Worm (Caenorhabditis elegans) whole organism, young adult: ENCODE measurements around the gene T01G5.8.

Experiments
- F10E7.11 ChIP-seq: sonication (generic microtip); optimal IDR thresholded peaks from 2 replicates; lab custom pipeline; 2017; ENCODE audit warnings: mild to moderate bottlenecking, missing genetic modification characterization, moderate library complexity, missing compliant biosample characterization
- F23B12.7 ChIP-seq: sonication (generic microtip); optimal IDR thresholded peaks from 2 replicates; lab custom pipeline; 2017; ENCODE audit warnings: missing genetic modification characterization, mild to moderate bottlenecking, missing compliant biosample characterization, antibody characterized with exemption, moderate library complexity; ENCODE audit not compliant: insufficient read depth
- F39B2.1 ChIP-seq: fragments of 200-800 bp; sonication (Bioruptor generic); IDR thresholded peaks from 2 replicates; pipeline ENCODE4 v1.3.6; 2022; ENCODE audit warnings: missing genetic modification reagents, missing genetic modification characterization, missing compliant biosample characterization
- K12H6.12 ChIP-seq: fragments of 200-800 bp; sonication (Bioruptor generic); optimal IDR thresholded peaks from 2 replicates; lab custom pipeline; 2018; ENCODE audit warnings: mild to moderate bottlenecking, missing genetic modification characterization, missing compliant biosample characterization
- Y53F4B.3 ChIP-seq: fragments of 200-800 bp; sonication (Bioruptor generic); IDR thresholded peaks from 2 replicates; pipeline ENCODE4 v1.3.6; 2022; ENCODE audit warnings: missing genetic modification reagents, missing genetic modification characterization, missing compliant biosample characterization
- Y53G8AR.9 ChIP-seq: fragments of 200-800 bp; sonication (Bioruptor generic); conservative IDR thresholded peaks from 2 replicates; pipeline ENCODE4 v1.3.6; 2022; ENCODE audit warnings: missing genetic modification reagents, missing genetic modification characterization, missing compliant biosample characterization
- aptf-3 ChIP-seq: fragments of 200-800 bp; sonication (Bioruptor generic); IDR thresholded peaks from 2 replicates; pipeline ENCODE4 v1.3.6; 2022; ENCODE audit warnings: missing genetic modification characterization, missing compliant biosample characterization
- atf-7 ChIP-seq: sonication (generic microtip); optimal IDR thresholded peaks from 2 replicates; lab custom pipeline; 2017; ENCODE audit warnings: mild to moderate bottlenecking, missing genetic modification characterization, missing compliant biosample characterization
- athp-1 ChIP-seq: sonication (generic microtip); optimal IDR thresholded peaks from 2 replicates; lab custom pipeline; 2017; ENCODE audit warnings: mild to moderate bottlenecking, missing genetic modification characterization, missing compliant biosample characterization
- attf-3 ChIP-seq: fragments of 200-800 bp; sonication (Bioruptor generic); conservative IDR thresholded peaks from 2 replicates; pipeline ENCODE4 v1.3.6; 2022; ENCODE audit warnings: missing genetic modification reagents, missing genetic modification characterization, missing compliant biosample characterization
- bed-2 ChIP-seq: fragments of 200-800 bp; sonication (Bioruptor generic); IDR thresholded peaks from 2 replicates; pipeline ENCODE4 v1.3.6; 2022; ENCODE audit warnings: missing genetic modification reagents, missing genetic modification characterization, missing compliant biosample characterization
- ccch-3 ChIP-seq: fragments of 200-800 bp; sonication (Bioruptor generic); optimal IDR thresholded peaks from 2 replicates; lab custom pipeline; 2018; ENCODE audit warnings: mild to moderate bottlenecking, missing genetic modification characterization, missing compliant biosample characterization
- cebp-1 ChIP-seq, 2 experiments: fragments of 200-800 bp in 1 of 2; sonication (Bioruptor generic) in 1 of 2; sonication (generic microtip) in 1 of 2; IDR thresholded peaks in 1 of 2; optimal IDR thresholded peaks in 1 of 2; 2 replicates each; pipeline versions ENCODE4 v1.3.6 to Lab custom; 2017 to 2022; ENCODE audit warnings: missing compliant biosample characterization in 2 of 2, missing genetic modification characterization in 2 of 2, mild to moderate bottlenecking in 1 of 2, missing genetic modification reagents in 1 of 2, moderate library complexity in 1 of 2
- ceh-79 ChIP-seq: sonication (generic microtip); optimal IDR thresholded peaks from 2 replicates; lab custom pipeline; 2017; ENCODE audit warnings: mild to moderate bottlenecking, missing genetic modification characterization, missing compliant biosample characterization
- chd-7 ChIP-seq: sonication (generic microtip); optimal IDR thresholded peaks from 2 replicates; lab custom pipeline; 2016; ENCODE audit warnings: mild to moderate bottlenecking, missing genetic modification characterization, moderate library complexity, missing compliant biosample characterization
- dpff-1 ChIP-seq: sonication (generic microtip); optimal IDR thresholded peaks from 2 replicates; lab custom pipeline; 2017; ENCODE audit warnings: mild to moderate bottlenecking, missing genetic modification characterization, missing compliant biosample characterization
- efl-1 ChIP-seq: fragments of 150-350 bp; optimal IDR thresholded peaks from 2 replicates; lab custom pipeline; 2014; ENCODE audit warnings: missing biosample characterization, missing genetic modification reagents, missing genetic modification characterization
- egl-44 ChIP-seq: fragments of 200-800 bp; sonication (Bioruptor generic); IDR thresholded peaks from 2 replicates; pipeline ENCODE4 v1.3.6; 2022; ENCODE audit warnings: missing genetic modification reagents, missing genetic modification characterization, missing compliant biosample characterization
- egrh-3 ChIP-seq: fragments of 200-800 bp; sonication (Bioruptor generic); IDR thresholded peaks from 2 replicates; pipeline ENCODE4 v1.3.6; 2022; ENCODE audit warnings: missing genetic modification reagents, missing genetic modification characterization, missing compliant biosample characterization
- ekl-4 ChIP-seq: fragments of 200-800 bp; sonication (Bioruptor generic); IDR thresholded peaks from 2 replicates; pipeline ENCODE4 v1.3.6; 2022; ENCODE audit warnings: missing genetic modification reagents, missing genetic modification characterization, missing compliant biosample characterization
- ets-4 ChIP-seq: fragments of 200-800 bp; sonication (Bioruptor generic); optimal IDR thresholded peaks from 2 replicates; lab custom pipeline; 2018; ENCODE audit warnings: mild to moderate bottlenecking, missing genetic modification characterization, missing compliant biosample characterization
- hlh-12 ChIP-seq: sonication (generic microtip); optimal IDR thresholded peaks from 2 replicates; lab custom pipeline; 2016; ENCODE audit warnings: missing genetic modification characterization, missing compliant biosample characterization
- hlh-26 ChIP-seq: fragments of 200-800 bp; sonication (Bioruptor generic); conservative IDR thresholded peaks from 2 replicates; pipeline ENCODE4 v1.3.6; 2022; ENCODE audit warnings: missing genetic modification reagents, missing genetic modification characterization, missing compliant biosample characterization
- hsf-1 ChIP-seq: fragments of 200-800 bp; sonication (Bioruptor generic); IDR thresholded peaks from 2 replicates; pipeline ENCODE4 v1.3.6; 2022; ENCODE audit warnings: missing genetic modification reagents, missing genetic modification characterization, missing compliant biosample characterization
- lag-1 ChIP-seq: fragments of 200-800 bp; sonication (Bioruptor generic); IDR thresholded peaks from 2 replicates; pipeline ENCODE4 v1.3.6; 2022; ENCODE audit warnings: missing genetic modification reagents, missing genetic modification characterization, missing compliant biosample characterization
- let-526 ChIP-seq: fragments of 200-800 bp; sonication (Bioruptor generic); IDR thresholded peaks from 2 replicates; pipeline ENCODE4 v1.3.6; 2022; ENCODE audit warnings: missing genetic modification reagents, missing genetic modification characterization, missing compliant biosample characterization
- lin-54 ChIP-seq: fragments of 200-800 bp; sonication (Bioruptor generic); optimal IDR thresholded peaks from 2 replicates; lab custom pipeline; 2018; ENCODE audit warnings: mild to moderate bottlenecking, missing genetic modification characterization, missing compliant biosample characterization
- lsy-27 ChIP-seq: sonication (generic microtip); optimal IDR thresholded peaks from 2 replicates; lab custom pipeline; 2017; ENCODE audit warnings: missing genetic modification characterization, mild to moderate bottlenecking, missing compliant biosample characterization, antibody characterized with exemption, missing genotype, borderline replicate concordance; ENCODE audit not compliant: insufficient read depth
- madf-3 ChIP-seq: fragments of 200-800 bp; sonication (Bioruptor generic); IDR thresholded peaks from 2 replicates; pipeline ENCODE4 v1.3.6; 2022; ENCODE audit warnings: missing genetic modification reagents, missing genetic modification characterization, missing compliant biosample characterization
- mcd-1 ChIP-seq: fragments of 200-800 bp; sonication (Bioruptor generic); IDR thresholded peaks from 2 replicates; pipeline ENCODE4 v1.3.6; 2022; ENCODE audit warnings: missing genetic modification reagents, missing genetic modification characterization, missing compliant biosample characterization
- mes-4 ChIP-seq: sonication (generic microtip); optimal IDR thresholded peaks from 2 replicates; lab custom pipeline; 2016; ENCODE audit warnings: missing genotype, missing genetic modification characterization, missing compliant biosample characterization
- nfya-1 ChIP-seq: sonication (generic microtip); optimal IDR thresholded peaks from 2 replicates; lab custom pipeline; 2017; ENCODE audit warnings: antibody characterized with exemption, missing compliant biosample characterization, missing genetic modification characterization, borderline replicate concordance; ENCODE audit not compliant: insufficient read depth
- nfya-2 ChIP-seq: fragments of 200-800 bp; sonication (Bioruptor generic); IDR thresholded peaks from 2 replicates; pipeline ENCODE4 v1.3.6; 2022; ENCODE audit warnings: missing genetic modification reagents, missing genetic modification characterization, missing compliant biosample characterization
- nhr-179 ChIP-seq: sonication (generic microtip); optimal IDR thresholded peaks from 2 replicates; lab custom pipeline; 2016; ENCODE audit warnings: mild to moderate bottlenecking, missing genetic modification characterization, missing compliant biosample characterization
- nhr-90 ChIP-seq: sonication (generic microtip); optimal IDR thresholded peaks from 2 replicates; lab custom pipeline; 2016; ENCODE audit warnings: missing genotype, mild to moderate bottlenecking, missing genetic modification characterization, missing compliant biosample characterization
- rec-8 ChIP-seq, 2 experiments: sonication (generic microtip); optimal IDR thresholded peaks; 2 replicates each; lab custom pipeline; 2016; ENCODE audit warnings: mild to moderate bottlenecking in 2 of 2, missing genetic modification characterization in 2 of 2, missing genetic modification reagents in 2 of 2, missing genotype in 2 of 2, missing biosample characterization in 1 of 2, missing compliant biosample characterization in 1 of 2, moderate library complexity in 1 of 2
- rpc-1 ChIP-seq, 2 experiments: fragments of 150-350 bp in 1 of 2; sonication (generic microtip) in 1 of 2; optimal IDR thresholded peaks; 2 replicates each; lab custom pipeline; 2014 to 2018; ENCODE audit warnings: missing biosample characterization in 1 of 2, missing genetic modification characterization in 1 of 2, missing genetic modification reagents in 1 of 2, missing genotype in 1 of 2
- sea-2 ChIP-seq: fragments of 200-800 bp; sonication (Bioruptor generic); IDR thresholded peaks from 2 replicates; pipeline ENCODE4 v1.3.6; 2022; ENCODE audit warnings: missing genetic modification characterization, missing compliant biosample characterization
- snpc-1.3 ChIP-seq: sonication (generic microtip); optimal IDR thresholded peaks from 2 replicates; lab custom pipeline; 2017; ENCODE audit warnings: missing genetic modification characterization, mild to moderate bottlenecking, missing compliant biosample characterization, antibody characterized with exemption, moderate library complexity, missing genotype, missing genetic modification reagents; ENCODE audit not compliant: insufficient read depth
- snpc-3.4 ChIP-seq: sonication (generic microtip); optimal IDR thresholded peaks from 2 replicates; lab custom pipeline; 2017; ENCODE audit warnings: missing genetic modification characterization, mild to moderate bottlenecking, missing compliant biosample characterization, antibody characterized with exemption, moderate library complexity, missing genotype, missing genetic modification reagents
- tbx-9 ChIP-seq: sonication (generic microtip); optimal IDR thresholded peaks from 2 replicates; lab custom pipeline; 2016; ENCODE audit warnings: borderline replicate concordance, missing genetic modification characterization, inconsistent platforms, missing compliant biosample characterization
- tlf-1 ChIP-seq: fragments of 200-800 bp; sonication (Bioruptor generic); optimal IDR thresholded peaks from 2 replicates; lab custom pipeline; 2018; ENCODE audit warnings: mild to moderate bottlenecking, missing genetic modification characterization, missing compliant biosample characterization
- xnd-1 ChIP-seq: sonication (generic microtip); optimal IDR thresholded peaks from 2 replicates; lab custom pipeline; 2016; ENCODE audit warnings: missing genotype, missing genetic modification reagents, missing genetic modification characterization, missing compliant biosample characterization
- ztf-18 ChIP-seq: sonication (generic microtip); optimal IDR thresholded peaks from 2 replicates; lab custom pipeline; 2016; ENCODE audit warnings: missing genotype, mild to moderate bottlenecking, missing genetic modification characterization, missing compliant biosample characterization
- ztf-22 ChIP-seq: fragments of 200-800 bp; sonication (Bioruptor generic); optimal IDR thresholded peaks from 2 replicates; lab custom pipeline; 2018; ENCODE audit warnings: mild to moderate bottlenecking, missing genetic modification characterization, moderate library complexity, missing compliant biosample characterization
- ztf-25 ChIP-seq: fragments of 200-800 bp; sonication (Bioruptor generic); IDR thresholded peaks from 2 replicates; pipeline ENCODE4 v1.3.6; 2022; ENCODE audit warnings: missing genetic modification reagents, missing genetic modification characterization, missing compliant biosample characterization
- ztf-26 ChIP-seq: sonication (generic microtip); optimal IDR thresholded peaks from 2 replicates; lab custom pipeline; 2017; ENCODE audit warnings: missing genetic modification characterization, missing compliant biosample characterization
- ztf-6 ChIP-seq: fragments of 200-800 bp; sonication (Bioruptor generic); IDR thresholded peaks from 2 replicates; pipeline ENCODE4 v1.3.6; 2022; ENCODE audit warnings: missing genetic modification reagents, missing genetic modification characterization, missing compliant biosample characterization

T01G5.8 gene

DNA sequence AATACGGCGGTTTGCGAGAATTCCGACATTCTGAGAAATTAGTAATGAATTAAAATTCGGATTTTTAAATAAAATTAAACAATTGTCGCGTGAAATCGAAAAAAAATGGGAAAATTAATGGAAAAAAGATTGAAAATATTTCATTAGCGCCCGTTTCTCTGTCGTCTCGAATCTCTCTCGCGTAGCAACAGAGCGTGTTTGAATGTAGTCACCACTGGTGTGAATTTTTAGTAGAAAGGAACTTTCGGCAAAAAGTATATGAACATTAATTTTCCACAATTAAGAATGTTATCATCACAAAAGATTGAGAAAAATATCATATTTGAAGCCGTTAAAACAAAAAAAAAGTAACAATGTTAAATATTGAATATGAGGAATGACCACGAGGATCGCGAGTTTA lies 20.7 kb downstream of the T01G5.8 start, which contains the start of gene aipl-1 (continued):
- TF ChIP-seq hlh-12 (tag; lab: Kevin White, UChicago) (no peak), sea-2 (GFP tag; lab: Robert Waterston, UW) (no peak), ekl-4 (GFP tag; lab: Robert Waterston, UW) (no peak), cebp-1 (GFP tag; IDR thresholded peaks at IDR 0.05; lab: Robert Waterston, UW) (0 out of 2 replicates have a peak, but pooled peaks have one; percentile 36), cebp-1 (tag; optimal IDR thresholded peaks at IDR 0.05; lab: Kevin White, UChicago) (no peak), athp-1 (tag; lab: Kevin White, UChicago) (no peak), hsf-1 (GFP tag; lab: Robert Waterston, UW) (no peak; the same call in 1 of the 2 replicates), attf-3 (GFP tag; lab: Robert Waterston, UW) (no peak), mcd-1 (peak; percentile 90), ztf-25 (GFP tag; lab: Robert Waterston, UW) (no peak), lin-54 (peak; percentile 62), lsy-27 (tag; lab: Kevin White, UChicago) (no peak), F23B12.7 (peak; percentile 76), lag-1 (GFP tag; lab: Robert Waterston, UW) (no peak), F39B2.1 (GFP tag; lab: Robert Waterston, UW) (no peak), snpc-1.3 (no peak), madf-3 (no peak), Y53F4B.3 (GFP tag; lab: Robert Waterston, UW) (no peak), snpc-3.4 (tag; lab: Kevin White, UChicago) (peak; percentile 25), bed-2 (GFP tag; lab: Robert Waterston, UW) (no peak), egrh-3 (GFP tag; lab: Robert Waterston, UW) (no peak), tbx-9 (tag; lab: Kevin White, UChicago) (no peak), ztf-6 (GFP tag; lab: Robert Waterston, UW) (no peak), xnd-1 (tag; lab: Kevin White, UChicago) (no peak), atf-7 (tag; lab: Kevin White, UChicago) (no peak), hlh-26 (GFP tag; lab: Robert Waterston, UW) (no peak), nfya-1 (tag; lab: Kevin White, UChicago) (no peak), F10E7.11 (tag; lab: Kevin White, UChicago) (no peak), ets-4 (GFP tag; lab: Kevin White, UChicago) (no peak), ztf-22 (GFP tag; lab: Kevin White, UChicago) (no peak), ztf-26 (tag; lab: Kevin White, UChicago) (no peak), let-526 (GFP tag; lab: Robert Waterston, UW) (no peak), mes-4 (tag; lab: Kevin White, UChicago) (no peak), aptf-3 (GFP tag; lab: Robert Waterston, UW) (no peak), ztf-18 (tag; lab: Kevin White, UChicago) (no peak), K12H6.12 (tag; lab: Kevin White, UChicago) (no peak), tlf-1 (GFP tag; lab: Kevin White, UChicago) (no peak), ccch-3 (GFP tag; lab: Kevin White, UChicago) (no peak), egl-44 (GFP tag; lab: Robert Waterston, UW) (no peak), chd-7 (tag; lab: Kevin White, UChicago) (no peak), dpff-1 (tag; lab: Kevin White, UChicago) (no peak), ceh-79 (no peak), Y53G8AR.9 (no peak), rpc-1 (optimal IDR thresholded peaks at IDR 0.05; lab: Kevin White, UChicago) (no peak), rpc-1 (tag; optimal IDR thresholded peaks at IDR 0.05; lab: Kevin White, UChicago) (no peak), nfya-2 (no peak), nhr-179 (no peak), efl-1 (GFP tag; lab: Kevin White, UChicago) (peak; percentile 61), nhr-90 (tag; lab: Kevin White, UChicago) (no peak), rec-8 (tag; optimal IDR thresholded peaks at IDR 0.05; lab: Kevin White, UChicago) (no peak)
